Worm (Caenorhabditis elegans): ENCODE measurements around the gene C47D12.5.

C47D12.5 gene

ce11 chrII:11728545-11729105 is 43.5 kb upstream of the C47D12.5 start, which contains the start of gene alh-8:
Gene alh-8 (plus strand): TSS chrII:11729055.
- TF ChIP-seq ceh-83 (GFP tag; optimal IDR thresholded peaks at IDR 0.05) = no peak
- TF ChIP-seq hlh-1 (tag; optimal IDR thresholded peaks at IDR 0.05) = peak; percentile 91
- no peak for TF ChIP-seq elt-1 (tag; optimal IDR thresholded peaks at IDR 0.05; ENCODE audit: borderline replicate concordance, insufficient read depth)
- no peak for TF ChIP-seq nhr-12 (tag; optimal IDR thresholded peaks at IDR 0.05)
- no peak for TF ChIP-seq sptf-1 (tag; optimal IDR thresholded peaks at IDR 0.05)
- no peak for TF ChIP-seq flh-1 (GFP tag; optimal IDR thresholded peaks at IDR 0.05)
- TF ChIP-seq cnd-1 (tag; optimal IDR thresholded peaks at IDR 0.05) = no peak
- TF ChIP-seq M03D4.4 (tag; optimal IDR thresholded peaks at IDR 0.05) = no peak
- TF ChIP-seq unc-120 (tag; optimal IDR thresholded peaks at IDR 0.05; ENCODE audit: poor library complexity, severe bottlenecking) = peak; percentile 45

- TF ChIP-seq sem-2 (GFP tag; optimal IDR thresholded peaks at IDR 0.05) (no peak), nhr-237 (tag; optimal IDR thresholded peaks at IDR 0.05) (no peak)
These were observed 42.4 kb upstream of the C47D12.5 start for ce11 chrII:11727438-11727837.

ce11 chrII:11726470-11727106 is 41.5 kb upstream of the C47D12.5 start, which contains the start of gene F13D12.5:
Gene F13D12.5 (plus strand): TSS chrII:11726814.
- TF ChIP-seq ceh-39 (tag; optimal IDR thresholded peaks at IDR 0.05) (no peak), sem-2 (GFP tag; optimal IDR thresholded peaks at IDR 0.05) (no peak), flh-1 (GFP tag; optimal IDR thresholded peaks at IDR 0.05) (no peak), ces-1 (GFP tag; optimal IDR thresholded peaks at IDR 0.05) (no peak)

- no peak for TF ChIP-seq nhr-76 (tag; optimal IDR thresholded peaks at IDR 0.05)
- TF ChIP-seq elt-3 (tag; optimal IDR thresholded peaks at IDR 0.05) = no peak
- TF ChIP-seq elt-1 (tag; optimal IDR thresholded peaks at IDR 0.05; ENCODE audit: borderline replicate concordance, insufficient read depth) = no peak
- no peak for TF ChIP-seq M03D4.4 (tag; optimal IDR thresholded peaks at IDR 0.05)
- TF ChIP-seq hlh-1 (tag; optimal IDR thresholded peaks at IDR 0.05) = no peak
- no peak for TF ChIP-seq unc-62 (GFP tag; optimal IDR thresholded peaks at IDR 0.05)
- TF ChIP-seq nhr-237 (tag; optimal IDR thresholded peaks at IDR 0.05) = no peak
- TF ChIP-seq nhr-28 (tag; optimal IDR thresholded peaks at IDR 0.05) = no peak
- TF ChIP-seq mep-1 (tag; optimal IDR thresholded peaks at IDR 0.05) = no peak
- TF ChIP-seq zip-8 (tag; optimal IDR thresholded peaks at IDR 0.05) = no peak
- no peak for TF ChIP-seq lin-13 (tag; optimal IDR thresholded peaks at IDR 0.05)
- TF ChIP-seq nhr-2 (tag; optimal IDR thresholded peaks at IDR 0.05) = no peak
- TF ChIP-seq tbx-8 (GFP tag; optimal IDR thresholded peaks at IDR 0.05) = no peak
- TF ChIP-seq mab-5 (tag; optimal IDR thresholded peaks at IDR 0.05) = no peak
- TF ChIP-seq nhr-12 (tag; optimal IDR thresholded peaks at IDR 0.05) = no peak
- TF ChIP-seq blmp-1 (tag; optimal IDR thresholded peaks at IDR 0.05) = no peak
These were observed 40.5 kb upstream of the C47D12.5 start for ce11 chrII:11725615-11726014.

- TF ChIP-seq cnd-1 (tag; optimal IDR thresholded peaks at IDR 0.05) = no peak
- TF ChIP-seq nhr-237 (tag; optimal IDR thresholded peaks at IDR 0.05) = no peak
- peak; percentile 25 for TF ChIP-seq unc-120 (tag; optimal IDR thresholded peaks at IDR 0.05; ENCODE audit: poor library complexity, severe bottlenecking)
- peak; percentile 74 for TF ChIP-seq hlh-1 (tag; optimal IDR thresholded peaks at IDR 0.05)
- TF ChIP-seq ces-1 (GFP tag; optimal IDR thresholded peaks at IDR 0.05) = peak; percentile 85
- TF ChIP-seq elt-1 (tag; optimal IDR thresholded peaks at IDR 0.05; ENCODE audit: borderline replicate concordance, insufficient read depth) = no peak
- no peak for TF ChIP-seq nhr-28 (tag; optimal IDR thresholded peaks at IDR 0.05)
These were observed 39.3 kb upstream of the C47D12.5 start for ce11 chrII:11724362-11724761.

ce11 chrII:11723904-11724303 is 38.8 kb upstream of the C47D12.5 start, which contains the start of gene ldh-1:
Gene ldh-1 (plus strand): TSS chrII:11724204.
- TF ChIP-seq hlh-1 (tag; optimal IDR thresholded peaks at IDR 0.05) (no peak), bed-3 (GFP tag; optimal IDR thresholded peaks at IDR 0.05) (no peak), ces-1 (GFP tag; optimal IDR thresholded peaks at IDR 0.05) (peak; percentile 37), mep-1 (tag; optimal IDR thresholded peaks at IDR 0.05) (no peak)

ce11 chrII:11722164-11722563 is 37.1 kb upstream of the C47D12.5 start:
- TF ChIP-seq ceh-39 (tag; optimal IDR thresholded peaks at IDR 0.05) (no peak), flh-1 (GFP tag; optimal IDR thresholded peaks at IDR 0.05) (no peak), nhr-28 (tag; optimal IDR thresholded peaks at IDR 0.05) (no peak), ces-1 (GFP tag; optimal IDR thresholded peaks at IDR 0.05) (no peak), sem-2 (GFP tag; optimal IDR thresholded peaks at IDR 0.05) (no peak), drap-1 (GFP tag; optimal IDR thresholded peaks at IDR 0.05) (no peak), lin-13 (tag; optimal IDR thresholded peaks at IDR 0.05) (no peak), mep-1 (tag; optimal IDR thresholded peaks at IDR 0.05) (no peak), sptf-1 (tag; optimal IDR thresholded peaks at IDR 0.05) (no peak), elt-1 (tag; optimal IDR thresholded peaks at IDR 0.05; ENCODE audit: borderline replicate concordance, insufficient read depth) (no peak), ceh-43 (GFP tag; optimal IDR thresholded peaks at IDR 0.05) (no peak), lin-32 (GFP tag; optimal IDR thresholded peaks at IDR 0.05) (no peak), ceh-83 (GFP tag; optimal IDR thresholded peaks at IDR 0.05) (no peak), blmp-1 (tag; optimal IDR thresholded peaks at IDR 0.05) (no peak)
